Worm (Caenorhabditis elegans): Measurements from ENCODE around the gene F32D8.7.

F32D8.7 gene

DNA sequence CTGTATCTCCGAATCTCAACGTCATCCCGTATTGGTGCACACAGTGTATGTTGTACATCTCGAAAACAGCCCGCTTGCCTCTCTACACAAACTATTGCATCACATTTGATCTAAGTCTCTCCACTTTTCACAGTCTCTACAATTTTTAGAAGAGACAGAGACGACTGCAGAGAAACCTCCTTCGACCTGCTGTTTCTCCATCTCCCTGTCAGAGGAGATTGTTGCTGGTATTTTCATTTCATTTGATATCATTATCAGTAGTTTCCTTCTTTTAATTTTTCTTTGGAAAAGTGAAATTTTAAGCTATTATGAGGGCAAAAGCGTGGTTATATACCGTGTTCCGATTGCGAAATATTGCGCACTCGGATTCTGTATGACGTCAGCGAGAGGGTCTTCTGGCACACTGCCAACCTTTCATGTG, 42.3 kb downstream of the F32D8.7 start:
- TF ChIP-seq alr-1 (tag; optimal IDR thresholded peaks at IDR 0.05; ENCODE audit: borderline replicate concordance): no peak
- no peak for TF ChIP-seq nhr-76 (tag; optimal IDR thresholded peaks at IDR 0.05)
- peak; percentile 11 for TF ChIP-seq dsc-1 (tag; optimal IDR thresholded peaks at IDR 0.05)
- TF ChIP-seq nhr-20 (tag; optimal IDR thresholded peaks at IDR 0.05): peak; percentile 73
- TF ChIP-seq mef-2 (tag; optimal IDR thresholded peaks at IDR 0.05): no peak
- peak; percentile 53 to 70 for TF ChIP-seq lsy-2 (tag; optimal IDR thresholded peaks at IDR 0.05)
- peak; percentile 85 for TF ChIP-seq lin-14 (GFP tag; optimal IDR thresholded peaks at IDR 0.05)
- TF ChIP-seq vab-15 (tag; optimal IDR thresholded peaks at IDR 0.05): no peak
- no peak for TF ChIP-seq tlp-1 (tag; optimal IDR thresholded peaks at IDR 0.05)
- TF ChIP-seq rnt-1 (tag; optimal IDR thresholded peaks at IDR 0.05): peak; percentile 60
- TF ChIP-seq efl-3 (GFP tag; optimal IDR thresholded peaks at IDR 0.05): no peak
- TF ChIP-seq C34B4.2 (tag; optimal IDR thresholded peaks at IDR 0.05): no peak
- peak in 2 of 3 experiments; percentile 13 to 58 for TF ChIP-seq ceh-82 (tag; optimal IDR thresholded peaks at IDR 0.05)
- no peak for TF ChIP-seq zag-1 (tag; optimal IDR thresholded peaks at IDR 0.05)
- TF ChIP-seq unc-86 (tag; optimal IDR thresholded peaks at IDR 0.05): no peak
- TF ChIP-seq ets-5 (GFP tag; IDR thresholded peaks at IDR 0.05): no peak
- peak; percentile 43 to 61 for TF ChIP-seq lin-35 (GFP tag; optimal IDR thresholded peaks at IDR 0.05)
- TF ChIP-seq nhr-47 (tag; optimal IDR thresholded peaks at IDR 0.05): peak; percentile 57
- no peak for TF ChIP-seq nhr-84 (tag; optimal IDR thresholded peaks at IDR 0.05)
- TF ChIP-seq egl-27 (tag; optimal IDR thresholded peaks at IDR 0.05): no peak
- no peak for TF ChIP-seq isw-1 (GFP tag; IDR thresholded peaks at IDR 0.05)
- peak; percentile 16 for TF ChIP-seq ztf-4 (tag; optimal IDR thresholded peaks at IDR 0.05)
- no peak for TF ChIP-seq fkh-4 (tag; optimal IDR thresholded peaks at IDR 0.05; ENCODE audit: borderline replicate concordance)
- peak; percentile 87 for TF ChIP-seq nhr-85 (tag)
- TF ChIP-seq unc-130 (tag; optimal IDR thresholded peaks at IDR 0.05): no peak
- TF ChIP-seq Y116A8C.19 (tag; optimal IDR thresholded peaks at IDR 0.05; ENCODE audit: borderline replicate concordance): no peak
- no peak for TF ChIP-seq ceh-63 (GFP tag; optimal IDR thresholded peaks at IDR 0.05)
- TF ChIP-seq ama-1 (optimal IDR thresholded peaks at IDR 0.05): peak; percentile 23
- TF ChIP-seq F16B12.6 (tag; optimal IDR thresholded peaks at IDR 0.05): no peak
- no peak for TF ChIP-seq lin-15B (tag; optimal IDR thresholded peaks at IDR 0.05)
- TF ChIP-seq sox-4 (tag; optimal IDR thresholded peaks at IDR 0.05): no peak
- no peak for TF ChIP-seq unc-62 (GFP tag; optimal IDR thresholded peaks at IDR 0.05)
- peak; percentile 71 for TF ChIP-seq zip-4 (GFP tag; optimal IDR thresholded peaks at IDR 0.05)
- TF ChIP-seq pqm-1 (tag; optimal IDR thresholded peaks at IDR 0.05): peak; percentile 16
- peak; percentile 83 for TF ChIP-seq nhr-71 (tag; optimal IDR thresholded peaks at IDR 0.05)
- TF ChIP-seq sptf-1 (tag; optimal IDR thresholded peaks at IDR 0.05): no peak
- peak; percentile 50 for TF ChIP-seq nhr-90 (tag; optimal IDR thresholded peaks at IDR 0.05; ENCODE audit: poor library complexity)
- no peak for TF ChIP-seq sup-37 (GFP tag; optimal IDR thresholded peaks at IDR 0.05)
- peak; percentile 4 to 32 (median 30) for TF ChIP-seq dpl-1 (GFP tag; optimal IDR thresholded peaks at IDR 0.05)
- TF ChIP-seq aha-1 (tag; optimal IDR thresholded peaks at IDR 0.05): no peak
- TF ChIP-seq efl-1 (optimal IDR thresholded peaks at IDR 0.05): peak; percentile 38 to 67
- no peak for TF ChIP-seq efl-1 (GFP tag; optimal IDR thresholded peaks at IDR 0.05 in 1 of 2)
- TF ChIP-seq lin-39 (tag; optimal IDR thresholded peaks at IDR 0.05): no peak
- no peak for TF ChIP-seq pax-3 (tag; optimal IDR thresholded peaks at IDR 0.05)
- TF ChIP-seq hpl-2 (GFP tag; optimal IDR thresholded peaks at IDR 0.05): peak; percentile 64
- TF ChIP-seq C16A3.4 (tag; optimal IDR thresholded peaks at IDR 0.05): peak; percentile 62
- TF ChIP-seq fkh-8 (tag; optimal IDR thresholded peaks at IDR 0.05): peak; percentile 7
- peak; percentile 79 for TF ChIP-seq mep-1 (tag; optimal IDR thresholded peaks at IDR 0.05)
- peak in 1 of 2 experiments; percentile 53 for TF ChIP-seq mdl-1 (tag; optimal IDR thresholded peaks at IDR 0.05)
- TF ChIP-seq nhr-28 (tag; optimal IDR thresholded peaks at IDR 0.05): no peak
- TF ChIP-seq swsn-7 (tag; optimal IDR thresholded peaks at IDR 0.05): peak; percentile 41
- TF ChIP-seq mab-9 (GFP tag; IDR thresholded peaks at IDR 0.05): no peak
- no peak for TF ChIP-seq unc-98 (GFP tag; IDR thresholded peaks at IDR 0.05)
- no peak for TF ChIP-seq nhr-12 (tag; optimal IDR thresholded peaks at IDR 0.05)
